Worm (Caenorhabditis elegans) whole organism, late embryonic: ENCODE data around the gene ain-1.

Source experiments
- F13H6.1 ChIP-seq: sonication (generic microtip); optimal IDR thresholded peaks from 2 replicates; lab custom pipeline; 2016; ENCODE audit warnings: missing genetic modification characterization, missing compliant biosample characterization
- T23F11.4 ChIP-seq: fragments of 200-800 bp; sonication (Bioruptor generic); optimal IDR thresholded peaks from 2 replicates; lab custom pipeline; 2018; ENCODE audit warnings: mild to moderate bottlenecking, missing genetic modification characterization, missing compliant biosample characterization
- Y22D7AL.16 ChIP-seq: sonication (generic microtip); optimal IDR thresholded peaks from 2 replicates; lab custom pipeline; 2016; ENCODE audit warnings: missing genetic modification characterization, missing compliant biosample characterization
- ahr-1 ChIP-seq: sonication (generic microtip); optimal IDR thresholded peaks from 2 replicates; lab custom pipeline; 2016; ENCODE audit warnings: missing genetic modification characterization, missing compliant biosample characterization
- ceh-19 ChIP-seq: fragments of 200-800 bp; sonication (Bioruptor generic); optimal IDR thresholded peaks from 2 replicates; lab custom pipeline; 2018; ENCODE audit warnings: mild to moderate bottlenecking, missing genetic modification characterization, missing compliant biosample characterization
- ceh-2 ChIP-seq: sonication (generic microtip); optimal IDR thresholded peaks from 2 replicates; lab custom pipeline; 2016; ENCODE audit warnings: missing genotype, missing genetic modification characterization, missing compliant biosample characterization
- ceh-24 ChIP-seq: sonication (generic microtip); optimal IDR thresholded peaks from 2 replicates; lab custom pipeline; 2016; ENCODE audit warnings: mild to moderate bottlenecking, missing genetic modification characterization, missing compliant biosample characterization
- ceh-30 ChIP-seq: fragments of 150-350 bp; optimal IDR thresholded peaks from 2 replicates; lab custom pipeline; 2014; ENCODE audit warnings: missing biosample characterization, missing genetic modification characterization
- ceh-31 ChIP-seq: sonication (generic microtip); optimal IDR thresholded peaks from 2 replicates; lab custom pipeline; 2016; ENCODE audit warnings: missing genetic modification characterization, missing compliant biosample characterization
- ceh-34 ChIP-seq: sonication (generic microtip); optimal IDR thresholded peaks from 2 replicates; lab custom pipeline; 2016; ENCODE audit warnings: mild to moderate bottlenecking, missing genetic modification characterization, missing compliant biosample characterization
- ceh-6 ChIP-seq: fragments of 200-800 bp; sonication (Bioruptor generic); optimal IDR thresholded peaks from 2 replicates; lab custom pipeline; 2018; ENCODE audit warnings: mild to moderate bottlenecking, missing genetic modification characterization, missing compliant biosample characterization
- ceh-9 ChIP-seq: sonication (generic microtip); optimal IDR thresholded peaks from 2 replicates; lab custom pipeline; 2016; ENCODE audit warnings: mild to moderate bottlenecking, missing genetic modification characterization, inconsistent platforms, missing compliant biosample characterization
- che-1 ChIP-seq: sonication (generic microtip); optimal IDR thresholded peaks from 2 replicates; lab custom pipeline; 2016; ENCODE audit warnings: mild to moderate bottlenecking, missing genetic modification characterization, missing compliant biosample characterization
- dmd-4 ChIP-seq: sonication (generic microtip); optimal IDR thresholded peaks from 2 replicates; lab custom pipeline; 2016; ENCODE audit warnings: borderline replicate concordance, missing genetic modification characterization, missing compliant biosample characterization
- elt-2 ChIP-seq: sonication (generic microtip); optimal IDR thresholded peaks from 2 replicates; lab custom pipeline; 2016; ENCODE audit warnings: missing genetic modification reagents, missing genetic modification characterization, missing compliant biosample characterization
- elt-4 ChIP-seq: sonication (generic microtip); optimal IDR thresholded peaks from 2 replicates; lab custom pipeline; 2016; ENCODE audit warnings: missing genetic modification characterization, missing compliant biosample characterization
- ets-4 ChIP-seq: sonication (generic microtip); optimal IDR thresholded peaks from 2 replicates; lab custom pipeline; 2016; ENCODE audit warnings: missing genetic modification characterization, missing compliant biosample characterization
- fkh-10 ChIP-seq: fragments of 150-350 bp; optimal IDR thresholded peaks from 2 replicates; lab custom pipeline; 2014; ENCODE audit warnings: missing biosample characterization, missing genetic modification reagents, missing genetic modification characterization
- fkh-6 ChIP-seq: sonication (generic microtip); optimal IDR thresholded peaks from 2 replicates; lab custom pipeline; 2016; ENCODE audit warnings: missing genetic modification characterization, missing compliant biosample characterization
- gmeb-2 ChIP-seq: sonication (generic microtip); optimal IDR thresholded peaks from 2 replicates; lab custom pipeline; 2016; ENCODE audit warnings: missing genetic modification characterization, inconsistent platforms, missing compliant biosample characterization
- hlh-8 ChIP-seq: sonication (generic microtip); optimal IDR thresholded peaks from 2 replicates; lab custom pipeline; 2016; ENCODE audit warnings: missing genotype, missing genetic modification characterization, missing compliant biosample characterization
- lim-6 ChIP-seq: sonication (generic microtip); optimal IDR thresholded peaks from 2 replicates; lab custom pipeline; 2016; ENCODE audit warnings: missing genetic modification characterization, missing compliant biosample characterization
- mec-3 ChIP-seq: sonication (generic microtip); optimal IDR thresholded peaks from 2 replicates; lab custom pipeline; 2016; ENCODE audit warnings: borderline replicate concordance, missing genetic modification characterization, missing compliant biosample characterization
- nfya-1 ChIP-seq: sonication (generic microtip); optimal IDR thresholded peaks from 2 replicates; lab custom pipeline; 2017; ENCODE audit warnings: missing genetic modification characterization, mild to moderate bottlenecking, missing compliant biosample characterization, antibody characterized with exemption, moderate library complexity
- nhr-11 ChIP-seq: fragments of 150-350 bp; optimal IDR thresholded peaks from 2 replicates; lab custom pipeline; 2014; ENCODE audit warnings: missing biosample characterization, missing genetic modification characterization
- nhr-232 ChIP-seq: sonication (generic microtip); optimal IDR thresholded peaks from 2 replicates; lab custom pipeline; 2016; ENCODE audit warnings: missing genetic modification characterization, missing compliant biosample characterization
- odd-2 ChIP-seq: sonication (generic microtip); optimal IDR thresholded peaks from 2 replicates; lab custom pipeline; 2017; ENCODE audit warnings: antibody characterized with exemption, mild to moderate bottlenecking, missing genetic modification characterization, missing compliant biosample characterization
- pat-9 ChIP-seq: fragments of 200-800 bp; sonication (Bioruptor generic); optimal IDR thresholded peaks from 2 replicates; lab custom pipeline; 2018; ENCODE audit warnings: mild to moderate bottlenecking, missing genetic modification characterization, moderate library complexity, missing compliant biosample characterization
- pax-1 ChIP-seq: fragments of 150-350 bp; optimal IDR thresholded peaks from 2 replicates; lab custom pipeline; 2014; ENCODE audit warnings: missing biosample characterization, missing genetic modification characterization
- pha-2 ChIP-seq: sonication (generic microtip); optimal IDR thresholded peaks from 2 replicates; lab custom pipeline; 2017; ENCODE audit warnings: mild to moderate bottlenecking, missing genetic modification characterization, missing compliant biosample characterization
- pha-4 ChIP-seq: fragments of 150-350 bp; optimal IDR thresholded peaks from 2 replicates; lab custom pipeline; 2018; ENCODE audit warnings: missing biosample characterization, missing genetic modification reagents, missing genetic modification characterization
- rnt-1 ChIP-seq: sonication (generic microtip); optimal IDR thresholded peaks from 2 replicates; lab custom pipeline; 2016; ENCODE audit warnings: missing genetic modification characterization, missing compliant biosample characterization
- sdc-2 ChIP-seq: sonication (generic microtip); optimal IDR thresholded peaks from 2 replicates; lab custom pipeline; 2016; ENCODE audit warnings: missing genotype, missing genetic modification characterization, missing compliant biosample characterization
- sox-2 ChIP-seq: fragments of 200-800 bp; sonication (Bioruptor generic); IDR thresholded peaks from 2 replicates; pipeline ENCODE4 v1.3.6; 2022; ENCODE audit warnings: missing genetic modification reagents, missing genetic modification characterization, missing compliant biosample characterization
- sox-4 ChIP-seq: sonication (generic microtip); optimal IDR thresholded peaks from 2 replicates; lab custom pipeline; 2017; ENCODE audit warnings: mild to moderate bottlenecking, missing genetic modification characterization, inconsistent platforms, missing compliant biosample characterization
- syd-9 ChIP-seq: sonication (generic microtip); optimal IDR thresholded peaks from 2 replicates; lab custom pipeline; 2016; ENCODE audit warnings: mild to moderate bottlenecking, missing genetic modification characterization, moderate library complexity, missing compliant biosample characterization
- tbx-2 ChIP-seq: sonication (generic microtip); optimal IDR thresholded peaks from 2 replicates; lab custom pipeline; 2016; ENCODE audit warnings: missing genetic modification characterization, missing compliant biosample characterization
- unc-3 ChIP-seq, 2 experiments: fragments of 200-800 bp in 1 of 2; sonication (Bioruptor generic) in 1 of 2; sonication (generic microtip) in 1 of 2; conservative IDR thresholded peaks in 1 of 2; optimal IDR thresholded peaks in 1 of 2; 2 replicates each; pipeline versions ENCODE4 v1.3.6 to Lab custom; 2016 to 2022; ENCODE audit warnings: missing compliant biosample characterization in 2 of 2, missing genetic modification characterization in 2 of 2, missing genetic modification reagents in 1 of 2
- unc-42 ChIP-seq: sonication (generic microtip); optimal IDR thresholded peaks from 2 replicates; lab custom pipeline; 2016; ENCODE audit warnings: missing genotype, missing genetic modification characterization, missing compliant biosample characterization
- unc-55 ChIP-seq: sonication (generic microtip); optimal IDR thresholded peaks from 2 replicates; lab custom pipeline; 2017; ENCODE audit warnings: missing biosample characterization, missing genetic modification reagents, missing genetic modification characterization
- ztf-16 ChIP-seq: sonication (generic microtip); optimal IDR thresholded peaks from 2 replicates; lab custom pipeline; 2017; ENCODE audit warnings: missing genetic modification characterization, missing compliant biosample characterization

The ain-1 gene

ce11 chrX:16604566-16604965 is 8.7 kb upstream of the ain-1 start (continued):
- TF ChIP-seq nhr-232 (tag; lab: Kevin White, UChicago) (no peak), fkh-10 (GFP tag; lab: Kevin White, UChicago) (no peak), sdc-2 (tag; lab: Kevin White, UChicago) (peak; percentile 37), ceh-30 (peak; percentile 3), nhr-11 (tag; lab: Kevin White, UChicago) (no peak), ceh-2 (tag; lab: Kevin White, UChicago) (peak; percentile 37), mec-3 (tag; lab: Kevin White, UChicago) (no peak), ceh-34 (tag; lab: Kevin White, UChicago) (no peak), ceh-19 (GFP tag; lab: Kevin White, UChicago) (peak; percentile 62), pax-1 (tag; lab: Kevin White, UChicago) (no peak), F13H6.1 (tag; lab: Kevin White, UChicago) (no peak), pha-2 (peak; percentile 11), pha-4 (tag; lab: Kevin White, UChicago) (no peak), che-1 (tag; lab: Kevin White, UChicago) (peak; percentile 70), unc-42 (peak; percentile 9), Y22D7AL.16 (tag; lab: Kevin White, UChicago) (peak; percentile 46), lim-6 (tag; lab: Kevin White, UChicago) (no peak)

- no peak for TF ChIP-seq gmeb-2 (tag; lab: Kevin White, UChicago)
- TF ChIP-seq sox-4 (tag; lab: Kevin White, UChicago): no peak
- TF ChIP-seq pat-9 (tag; lab: Kevin White, UChicago): no peak
- TF ChIP-seq pha-2: no peak
- TF ChIP-seq, all 69 proteins: peak for 0
Observed at ce11 chrX:16607128-16607527, 6.1 kb upstream of the ain-1 start.

ce11 chrX:16609424-16609823 is 3.8 kb upstream of the ain-1 start, which contains the start of gene F59C12.3:
Gene F59C12.3, minus strand, starts transcription at chrX:16609524.
- TF ChIP-seq ceh-6 (GFP tag; lab: Kevin White, UChicago): no peak
- TF ChIP-seq ceh-2 (tag; lab: Kevin White, UChicago): no peak
- TF ChIP-seq ztf-16 (tag; lab: Kevin White, UChicago): no peak
- TF ChIP-seq unc-55 (GFP tag; lab: Kevin White, UChicago): no peak
- TF ChIP-seq elt-4 (tag; lab: Kevin White, UChicago): no peak
- no peak for TF ChIP-seq lim-6 (tag; lab: Kevin White, UChicago)
- TF ChIP-seq nhr-232 (tag; lab: Kevin White, UChicago): no peak
- TF ChIP-seq ahr-1 (tag; lab: Kevin White, UChicago): no peak
- no peak for TF ChIP-seq rnt-1 (tag; lab: Kevin White, UChicago)
- TF ChIP-seq gmeb-2 (tag; lab: Kevin White, UChicago): no peak

ce11 chrX:16611333-16612043 is 1.8 kb upstream of the ain-1 start:
- peak; percentile 56 for TF ChIP-seq nfya-1 (tag; lab: Kevin White, UChicago)
- TF ChIP-seq ets-4 (tag; lab: Kevin White, UChicago): no peak
- TF ChIP-seq elt-2 (tag; lab: Kevin White, UChicago): no peak
- TF ChIP-seq pat-9 (tag; lab: Kevin White, UChicago): no peak
- no peak for TF ChIP-seq sox-2 (GFP tag; lab: Robert Waterston, UW)
- TF ChIP-seq T23F11.4: no peak
- peak; percentile 30 for TF ChIP-seq syd-9 (tag; lab: Kevin White, UChicago)
- peak; percentile 20 for TF ChIP-seq ceh-34 (tag; lab: Kevin White, UChicago)
- no peak for TF ChIP-seq elt-4 (tag; lab: Kevin White, UChicago)
- peak; percentile 25 for TF ChIP-seq hlh-8 (tag; lab: Kevin White, UChicago)
- no peak for TF ChIP-seq ceh-24 (tag; lab: Kevin White, UChicago)
- no peak for TF ChIP-seq unc-55 (GFP tag; lab: Kevin White, UChicago)
- TF ChIP-seq odd-2: no peak
- TF ChIP-seq tbx-2 (tag; lab: Kevin White, UChicago): peak; percentile 61
- TF ChIP-seq sdc-2 (tag; lab: Kevin White, UChicago): peak; percentile 34
- TF ChIP-seq ceh-31 (tag; lab: Kevin White, UChicago): peak; percentile 45
- TF ChIP-seq unc-3 (GFP tag; conservative IDR thresholded peaks at IDR 0.05; lab: Robert Waterston, UW): no peak
- TF ChIP-seq unc-3 (tag; optimal IDR thresholded peaks at IDR 0.05; lab: Kevin White, UChicago): no peak
- TF ChIP-seq gmeb-2 (tag; lab: Kevin White, UChicago): no peak
- TF ChIP-seq unc-42: no peak
- TF ChIP-seq fkh-6 (tag; lab: Kevin White, UChicago): no peak
- no peak for TF ChIP-seq ceh-9 (tag; lab: Kevin White, UChicago)
- peak; percentile 48 for TF ChIP-seq rnt-1 (tag; lab: Kevin White, UChicago)
- TF ChIP-seq dmd-4: no peak
